Worm (Caenorhabditis elegans): ENCODE measurements around the gene F09B9.5.
"Not testable (repeated sequence)": the region's sequence is repeated elsewhere in the genome, so short reads cannot be mapped to it uniquely, and the experiment has no call there.

F09B9.5 gene

ce11 chrX:10124338-10124737, 30.3 kb upstream of the F09B9.5 start (continued):
- TF ChIP-seq hlh-30 (tag; optimal IDR thresholded peaks at IDR 0.05; ENCODE audit: insufficient read depth), result peak; percentile 8
- peak; percentile 37 for TF ChIP-seq nhr-48 (tag; optimal IDR thresholded peaks at IDR 0.05)
- TF ChIP-seq madf-9 (GFP tag; conservative IDR thresholded peaks at IDR 0.05), result peak; percentile 61; the same call in 1 of the 2 replicates

DNA sequence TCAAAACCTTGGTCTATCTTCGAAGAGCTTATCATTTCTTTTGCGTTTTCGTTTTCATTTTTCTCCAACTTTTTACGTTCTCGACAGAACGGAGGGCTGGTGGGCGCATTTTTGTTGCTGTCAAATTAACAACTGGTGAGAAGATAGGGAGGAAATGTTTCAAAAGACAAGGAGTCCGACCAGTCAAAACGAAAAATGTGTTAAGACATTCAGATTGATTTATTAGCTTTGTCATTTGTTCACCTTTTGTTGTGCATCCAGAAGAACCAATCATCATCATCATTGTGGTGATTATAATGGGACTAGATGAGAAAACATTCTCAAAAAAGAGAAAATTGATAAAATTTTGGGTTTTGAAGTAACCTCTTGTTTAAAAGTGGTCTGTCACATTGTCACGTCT, 24.5 kb upstream of the F09B9.5 start:
- TF ChIP-seq snpc-4 (tag; optimal IDR thresholded peaks at IDR 0.05) (no peak), Y5F2A.4 (GFP tag; optimal IDR thresholded peaks at IDR 0.05) (no peak), mdl-1 (tag; optimal IDR thresholded peaks at IDR 0.05) (no peak), aha-1 (tag) (no peak), spr-3 (GFP tag; optimal IDR thresholded peaks at IDR 0.05) (no peak), sdz-12 (GFP tag; optimal IDR thresholded peaks at IDR 0.05) (no peak), daf-8 (GFP tag; IDR thresholded peaks at IDR 0.05) (no peak), F49E8.2 (tag; optimal IDR thresholded peaks at IDR 0.05; ENCODE audit: borderline replicate concordance) (no peak), tag-97 (GFP tag; IDR thresholded peaks at IDR 0.05) (no peak), duxl-1 (tag; optimal IDR thresholded peaks at IDR 0.05; ENCODE audit: poor library complexity) (no peak), pha-4 (GFP tag; IDR thresholded peaks at IDR 0.05) (no peak), pha-4 (tag; optimal IDR thresholded peaks at IDR 0.05) (no peak), F37D6.2 (tag; optimal IDR thresholded peaks at IDR 0.05) (no peak), daf-12 (tag; optimal IDR thresholded peaks at IDR 0.05) (no peak), arid-1 (GFP tag; conservative IDR thresholded peaks at IDR 0.05) (no peak), attf-4 (tag; optimal IDR thresholded peaks at IDR 0.05) (no peak), unc-130 (GFP tag; optimal IDR thresholded peaks at IDR 0.05) (no peak), nhr-11 (tag; optimal IDR thresholded peaks at IDR 0.05) (no peak), unc-39 (tag; optimal IDR thresholded peaks at IDR 0.05) (no peak), mxl-2 (GFP tag; conservative IDR thresholded peaks at IDR 0.05) (no peak)

DNA sequence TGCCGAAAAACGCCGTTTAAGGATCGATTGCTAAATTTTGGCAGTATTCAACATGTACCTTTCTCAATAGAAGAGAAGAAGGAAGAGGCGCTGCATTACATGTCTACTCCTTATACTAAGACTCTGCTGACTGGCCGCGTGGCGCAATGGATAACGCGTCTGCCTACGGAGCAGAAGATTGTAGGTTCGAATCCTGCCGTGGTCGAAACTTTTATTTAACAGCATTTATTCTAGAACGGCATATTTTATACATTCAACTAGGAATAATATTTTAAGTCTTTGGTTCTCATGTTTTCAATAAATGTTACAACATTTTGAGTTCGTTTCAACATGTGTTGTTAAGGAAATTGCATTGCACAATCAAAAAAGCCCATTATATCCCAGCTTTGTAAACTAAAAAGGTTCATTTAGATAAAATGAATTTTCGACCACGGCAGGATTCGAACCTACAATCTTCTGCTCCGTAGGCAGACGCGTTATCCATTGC, 22.0 kb upstream of the F09B9.5 start:
- TF ChIP-seq dmd-6 (GFP tag; IDR thresholded peaks at IDR 0.05) (peak; percentile 59), mxl-2 (GFP tag; conservative IDR thresholded peaks at IDR 0.05) (peak; percentile 55; the same call in 1 of the 2 replicates), spr-1 (tag; optimal IDR thresholded peaks at IDR 0.05) (peak; percentile 47), Y105C5A.15 (GFP tag; IDR thresholded peaks at IDR 0.05) (0 out of 2 replicates have a peak, but pooled peaks have one; percentile 24), daf-16 (GFP tag; optimal IDR thresholded peaks at IDR 0.05) (peak; percentile 3 to 81), daf-16 (tag; optimal IDR thresholded peaks at IDR 0.05) (peak; percentile 69), unc-62 (GFP tag; optimal IDR thresholded peaks at IDR 0.05 in 1 of 2) (peak in 1 of 2 experiments; percentile 87), mes-2 (tag; optimal IDR thresholded peaks at IDR 0.05; ENCODE audit: poor library complexity, severe bottlenecking) (peak; percentile 77), vab-7 (GFP tag; IDR thresholded peaks at IDR 0.05) (peak; percentile 74), daf-19 (GFP tag; conservative IDR thresholded peaks at IDR 0.05) (peak; percentile 78), madf-9 (GFP tag; conservative IDR thresholded peaks at IDR 0.05) (peak; percentile 37; the same call in 1 of the 2 replicates), lir-3 (tag; optimal IDR thresholded peaks at IDR 0.05) (peak; percentile 44), F44E2.7 (GFP tag; IDR thresholded peaks at IDR 0.05) (peak; percentile 76; the same call in 1 of the 2 replicates), pha-4 (GFP tag; IDR thresholded peaks at IDR 0.05) (peak; percentile 89), T20F7.1 (GFP tag; optimal IDR thresholded peaks at IDR 0.05) (peak; percentile 66), mep-1 (tag; optimal IDR thresholded peaks at IDR 0.05) (peak; percentile 80), sdz-12 (GFP tag; optimal IDR thresholded peaks at IDR 0.05) (peak; percentile 32), mdt-29 (GFP tag; IDR thresholded peaks at IDR 0.05) (0 out of 2 replicates have a peak, but pooled peaks have one; percentile 23), ceh-44 (GFP tag; IDR thresholded peaks at IDR 0.05) (peak; percentile 81; the same call in 1 of the 2 replicates), F37D6.2 (tag; optimal IDR thresholded peaks at IDR 0.05) (peak; percentile 16), nhr-42 (GFP tag; IDR thresholded peaks at IDR 0.05) (peak; percentile 73; the same call in 1 of the 2 replicates), gei-8 (GFP tag; optimal IDR thresholded peaks at IDR 0.05) (peak; percentile 49), snpc-1.2 (GFP tag; IDR thresholded peaks at IDR 0.05) (peak; percentile 91), lin-1 (GFP tag; IDR thresholded peaks at IDR 0.05) (peak; percentile 60; the same call in 1 of the 2 replicates), tra-1 (GFP tag; IDR thresholded peaks at IDR 0.05) (peak; percentile 78), hlh-30 (tag; optimal IDR thresholded peaks at IDR 0.05; ENCODE audit: insufficient read depth) (peak; percentile 61), zip-2 (tag; optimal IDR thresholded peaks at IDR 0.05) (peak; percentile 62), nhr-111 (GFP tag; optimal IDR thresholded peaks at IDR 0.05) (peak; percentile 20), F26F4.8 (GFP tag; conservative IDR thresholded peaks at IDR 0.05) (peak; percentile 80)
- not testable (repeated sequence) for TF ChIP-seq unc-62, pha-4 (tag; optimal IDR thresholded peaks at IDR 0.05)

All from whole organism, L4 larva.